Worm (Caenorhabditis elegans) whole organism, L4 larva: Measurements from ENCODE around the gene B0393.4.

Source experiments
- egl-27 ChIP-seq: sonication (generic microtip); optimal IDR thresholded peaks from 3 replicates; lab custom pipeline; 2017; ENCODE audit warnings: missing biosample characterization, missing genetic modification reagents, missing genetic modification characterization
- hmg-1.1 ChIP-seq: fragments of 200-800 bp; sonication (Bioruptor generic); IDR thresholded peaks from 2 replicates; pipeline ENCODE4 v1.3.6; 2022; ENCODE audit warnings: missing genetic modification reagents, missing genetic modification characterization, missing compliant biosample characterization

DNA sequence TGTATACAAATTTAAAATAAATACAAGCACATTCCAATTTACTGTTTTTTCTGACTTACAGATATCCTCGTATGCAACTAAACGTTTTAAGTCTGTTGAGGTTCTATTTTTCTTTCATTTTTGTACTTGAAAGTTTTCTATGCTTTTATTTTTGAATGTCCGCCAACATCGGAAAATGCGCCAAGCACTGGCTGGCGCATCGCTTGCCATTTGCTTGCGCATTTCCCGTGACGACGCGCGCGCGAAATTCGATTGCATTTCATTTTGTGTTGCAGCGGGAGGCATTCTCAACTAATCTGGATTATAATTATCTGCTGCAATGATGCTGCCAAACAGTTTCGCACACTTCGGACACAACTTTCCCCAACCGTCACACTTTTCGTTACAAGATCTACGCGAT is 6.4 kb downstream of the B0393.4 start, which contains the start of gene fbxl-2:
- TF ChIP-seq egl-27 (tag; lab: Kevin White, UChicago) (no peak), hmg-1.1 (GFP tag; lab: Robert Waterston, UW) (peak; percentile 94)
